Fruit fly (Drosophila melanogaster): Measurements from ENCODE around the gene CG43931.

The CG43931 gene

dm6 chr3L:20930059-20930785 lies 32.9 kb downstream of the CG43931 start:
- TF ChIP-seq CG34367 (tag; optimal IDR thresholded peaks at IDR 0.05) (peak; percentile 65), CG14655 (GFP tag; optimal IDR thresholded peaks at IDR 0.05) (peak; percentile 62), CG15710 (tag; optimal IDR thresholded peaks at IDR 0.05) (peak; percentile 80), CG17806 (tag; optimal IDR thresholded peaks at IDR 0.05) (peak; percentile 82), D1 (tag; optimal IDR thresholded peaks at IDR 0.05) (peak; percentile 54), CG9948 (tag; optimal IDR thresholded peaks at IDR 0.05) (peak; percentile 75), CG4496 (GFP tag; IDR thresholded peaks at IDR 0.05) (0 out of 3 replicates have a peak, but pooled peaks have one; percentile 46), CG8159 (tag; optimal IDR thresholded peaks at IDR 0.05) (peak; percentile 85), CG32121 (GFP tag; IDR thresholded peaks at IDR 0.05) (peak; percentile 71), Snoo (tag; optimal IDR thresholded peaks at IDR 0.05) (peak; percentile 56), Pif1B (GFP tag; optimal IDR thresholded peaks at IDR 0.05) (peak; percentile 50), Ets98B (GFP tag; IDR thresholded peaks at IDR 0.05) (peak; percentile 37; the same call in 1 of the 2 replicates), gl (tag; optimal IDR thresholded peaks at IDR 0.05) (peak; percentile 13), CG10348 (GFP tag; IDR thresholded peaks at IDR 0.05) (no peak), rn (GFP tag; IDR thresholded peaks at IDR 0.05) (peak; percentile 31; the same call in 1 of the 2 replicates), fd96Ca (GFP tag; IDR thresholded peaks at IDR 0.05) (peak; percentile 48; the same call in 1 of the 3 replicates), CG13204 (GFP tag; optimal IDR thresholded peaks at IDR 0.05) (peak; percentile 35), Pif1A (GFP tag; optimal IDR thresholded peaks at IDR 0.05) (no peak), EcR (GFP tag; optimal IDR thresholded peaks at IDR 0.05) (no peak), CG8301 (tag; optimal IDR thresholded peaks at IDR 0.05) (peak; percentile 55), CG12605 (GFP tag; IDR thresholded peaks at IDR 0.05) (peak; percentile 17; the same call in 1 of the 2 replicates)

DNA sequence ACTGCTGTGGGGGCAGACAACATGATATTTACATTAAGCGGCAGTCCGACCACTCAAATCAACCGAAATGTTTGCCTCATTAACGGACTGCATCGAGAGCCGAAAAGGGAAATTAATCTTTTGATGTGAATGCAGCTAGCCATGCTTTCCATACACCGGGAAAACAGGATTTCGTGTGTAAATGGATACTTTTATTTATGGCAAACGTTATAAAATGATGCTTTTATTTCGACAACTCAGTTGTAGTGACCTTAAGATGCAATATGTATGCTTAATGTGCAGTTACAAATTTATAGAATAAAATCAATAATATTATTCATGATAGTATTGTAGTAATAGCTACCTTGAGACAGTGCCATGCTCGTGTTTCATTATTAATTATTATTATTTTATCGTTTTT lies 34.2 kb downstream of the CG43931 start:
- TF ChIP-seq CG4496 (GFP tag; IDR thresholded peaks at IDR 0.05) (no peak), Pif1A (GFP tag; optimal IDR thresholded peaks at IDR 0.05) (peak; percentile 7)

dm6 chr3L:20932556-20932955 lies 35.2 kb downstream of the CG43931 start:
- TF ChIP-seq CG10348 (GFP tag; IDR thresholded peaks at IDR 0.05) (no peak), CG15710 (tag; optimal IDR thresholded peaks at IDR 0.05) (no peak), Ets98B (GFP tag; IDR thresholded peaks at IDR 0.05) (no peak), CG17806 (tag; optimal IDR thresholded peaks at IDR 0.05) (no peak), Pif1A (GFP tag; optimal IDR thresholded peaks at IDR 0.05) (no peak)

DNA sequence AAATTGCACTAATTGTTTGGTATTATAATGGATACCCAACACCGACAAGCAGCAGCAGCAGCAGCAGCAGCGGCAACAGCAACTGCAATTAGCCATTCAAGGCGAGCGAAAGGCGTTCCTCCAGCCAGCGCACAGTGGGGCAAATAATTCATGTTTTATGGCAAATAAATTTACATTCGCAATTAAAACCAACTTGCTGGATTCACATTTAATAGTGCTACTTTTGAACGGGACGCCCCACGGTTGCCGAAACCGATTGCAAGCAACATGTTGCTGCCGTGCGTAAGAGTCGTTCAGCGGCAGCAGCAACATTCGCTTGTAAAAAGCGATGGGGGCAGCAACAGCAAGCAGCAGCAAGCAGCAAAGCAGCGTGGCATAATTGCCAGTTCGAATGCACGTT lies 36.3 kb downstream of the CG43931 start:
- TF ChIP-seq CG34367 (tag; optimal IDR thresholded peaks at IDR 0.05) (peak; percentile 27), CG12605 (GFP tag; IDR thresholded peaks at IDR 0.05) (no peak; the same call in 1 of the 2 replicates), rn (GFP tag; IDR thresholded peaks at IDR 0.05) (no peak), Pif1B (GFP tag; optimal IDR thresholded peaks at IDR 0.05) (peak; percentile 56), CG17806 (tag; optimal IDR thresholded peaks at IDR 0.05) (peak; percentile 41), CG9948 (tag; optimal IDR thresholded peaks at IDR 0.05) (no peak), CG4496 (GFP tag; IDR thresholded peaks at IDR 0.05) (peak; percentile 68; the same call in 2 of the 3 replicates), CG13204 (GFP tag; optimal IDR thresholded peaks at IDR 0.05) (peak; percentile 45), CG15710 (tag; optimal IDR thresholded peaks at IDR 0.05) (peak; percentile 17), fd96Ca (GFP tag; IDR thresholded peaks at IDR 0.05) (peak; percentile 61), Ets98B (GFP tag; IDR thresholded peaks at IDR 0.05) (peak; percentile 63; the same call in 1 of the 2 replicates), D1 (tag; optimal IDR thresholded peaks at IDR 0.05) (no peak), CG8301 (tag; optimal IDR thresholded peaks at IDR 0.05) (peak; percentile 10), EcR (GFP tag; optimal IDR thresholded peaks at IDR 0.05) (no peak), Pif1A (GFP tag; optimal IDR thresholded peaks at IDR 0.05) (peak; percentile 54), CG10348 (GFP tag; IDR thresholded peaks at IDR 0.05) (no peak), CG32121 (GFP tag; IDR thresholded peaks at IDR 0.05) (no peak), CG14655 (GFP tag; optimal IDR thresholded peaks at IDR 0.05) (peak; percentile 28), gl (tag; optimal IDR thresholded peaks at IDR 0.05) (peak; percentile 12), CG8159 (tag; optimal IDR thresholded peaks at IDR 0.05) (peak; percentile 10), Snoo (tag; optimal IDR thresholded peaks at IDR 0.05) (peak; percentile 20)

DNA sequence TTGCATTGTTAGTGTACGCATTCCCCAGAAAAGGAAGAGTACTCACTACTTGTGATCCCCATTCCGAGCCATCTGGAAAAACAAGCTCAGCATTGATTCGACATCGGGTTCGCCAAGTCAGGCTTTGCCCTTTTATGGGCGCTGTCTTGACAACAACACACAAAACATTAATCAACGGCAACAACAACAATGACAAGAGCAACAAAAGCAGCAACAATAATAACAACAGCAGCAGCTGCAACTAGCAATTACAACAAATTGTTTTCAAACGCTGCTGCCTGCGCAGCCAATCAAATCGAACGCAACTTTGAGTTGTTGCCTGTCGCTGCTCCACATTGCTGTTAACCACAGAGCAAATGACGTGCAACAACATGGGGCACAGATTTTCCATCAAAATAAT lies 44.7 kb downstream of the CG43931 start:
- TF ChIP-seq EcR (GFP tag; optimal IDR thresholded peaks at IDR 0.05) (no peak), rn (GFP tag; IDR thresholded peaks at IDR 0.05) (no peak), Pif1A (GFP tag; optimal IDR thresholded peaks at IDR 0.05) (no peak), D1 (tag; optimal IDR thresholded peaks at IDR 0.05) (no peak), CG10348 (GFP tag; IDR thresholded peaks at IDR 0.05) (no peak), CG17806 (tag; optimal IDR thresholded peaks at IDR 0.05) (no peak), CG13204 (GFP tag; optimal IDR thresholded peaks at IDR 0.05) (no peak)

- no peak for TF ChIP-seq CG34367 (tag; optimal IDR thresholded peaks at IDR 0.05)
- TF ChIP-seq CG10348 (GFP tag; IDR thresholded peaks at IDR 0.05) = no peak
- TF ChIP-seq rn (GFP tag; IDR thresholded peaks at IDR 0.05) = no peak
- no peak for TF ChIP-seq CG13204 (GFP tag; optimal IDR thresholded peaks at IDR 0.05)
- no peak for TF ChIP-seq CG17806 (tag; optimal IDR thresholded peaks at IDR 0.05)
- TF ChIP-seq CG8159 (tag; optimal IDR thresholded peaks at IDR 0.05) = peak; percentile 0
- peak; percentile 8 for TF ChIP-seq EcR (GFP tag; optimal IDR thresholded peaks at IDR 0.05)
- no peak for TF ChIP-seq D1 (tag; optimal IDR thresholded peaks at IDR 0.05)
- TF ChIP-seq CG32121 (GFP tag; IDR thresholded peaks at IDR 0.05) = no peak
- no peak for TF ChIP-seq CG8301 (tag; optimal IDR thresholded peaks at IDR 0.05)
- TF ChIP-seq gl (tag; optimal IDR thresholded peaks at IDR 0.05) = peak; percentile 21
- TF ChIP-seq fd96Ca (GFP tag; IDR thresholded peaks at IDR 0.05) = no peak
- TF ChIP-seq CG15710 (tag; optimal IDR thresholded peaks at IDR 0.05) = no peak
- TF ChIP-seq Snoo (tag; optimal IDR thresholded peaks at IDR 0.05) = no peak
- TF ChIP-seq CG12605 (GFP tag; IDR thresholded peaks at IDR 0.05) = no peak
- TF ChIP-seq CG14655 (GFP tag; optimal IDR thresholded peaks at IDR 0.05) = no peak
- TF ChIP-seq CG4496 (GFP tag; IDR thresholded peaks at IDR 0.05) = 0 out of 3 replicates have a peak, but pooled peaks have one; percentile 25
These were observed 46.8 kb downstream of the CG43931 start for dm6 chr3L:20944180-20944579.

Measured in whole organism, pupa.